Worm (Caenorhabditis elegans): Measurements from ENCODE around the gene F28B4.1.

The F28B4.1 gene

ce11 chrX:3176728-3177127 is 28.1 kb upstream of the F28B4.1 start:
- TF ChIP-seq aly-1 (tag; optimal IDR thresholded peaks at IDR 0.05) (no peak), scrt-1 (GFP tag; IDR thresholded peaks at IDR 0.05) (no peak), tra-4 (tag; optimal IDR thresholded peaks at IDR 0.05) (no peak), B0310.2 (tag; optimal IDR thresholded peaks at IDR 0.05) (no peak), ceh-36 (tag; optimal IDR thresholded peaks at IDR 0.05) (no peak), flt-1 (GFP tag; IDR thresholded peaks at IDR 0.05) (no peak), hnd-1 (tag; optimal IDR thresholded peaks at IDR 0.05) (no peak), hmg-4 (GFP tag; optimal IDR thresholded peaks at IDR 0.05) (no peak), F13C5.2 (tag; optimal IDR thresholded peaks at IDR 0.05) (no peak), ceh-13 (GFP tag; optimal IDR thresholded peaks at IDR 0.05) (no peak), pes-1 (GFP tag; IDR thresholded peaks at IDR 0.05) (no peak), tbx-11 (GFP tag; IDR thresholded peaks at IDR 0.05) (no peak), tbx-37 (GFP tag; conservative IDR thresholded peaks at IDR 0.05) (no peak)

- TF ChIP-seq flt-1 (GFP tag; IDR thresholded peaks at IDR 0.05): no peak
- TF ChIP-seq tbx-11 (GFP tag; IDR thresholded peaks at IDR 0.05): no peak
- TF ChIP-seq hnd-1 (tag; optimal IDR thresholded peaks at IDR 0.05): no peak
- no peak for TF ChIP-seq sea-1 (GFP tag; conservative IDR thresholded peaks at IDR 0.05)
- no peak for TF ChIP-seq F13C5.2 (tag; optimal IDR thresholded peaks at IDR 0.05)
- no peak for TF ChIP-seq ceh-36 (tag; optimal IDR thresholded peaks at IDR 0.05)
- no peak for TF ChIP-seq tra-4 (tag; optimal IDR thresholded peaks at IDR 0.05)
- TF ChIP-seq pes-1 (GFP tag; IDR thresholded peaks at IDR 0.05): no peak
- TF ChIP-seq ama-1 (optimal IDR thresholded peaks at IDR 0.05): no peak
- TF ChIP-seq aly-1 (tag; optimal IDR thresholded peaks at IDR 0.05): no peak
- no peak for TF ChIP-seq ets-7 (tag; optimal IDR thresholded peaks at IDR 0.05)
- TF ChIP-seq hmg-4 (GFP tag; optimal IDR thresholded peaks at IDR 0.05): no peak
- TF ChIP-seq tbx-37 (GFP tag; conservative IDR thresholded peaks at IDR 0.05): no peak
- TF ChIP-seq scrt-1 (GFP tag; IDR thresholded peaks at IDR 0.05): no peak
- TF ChIP-seq B0310.2 (tag; optimal IDR thresholded peaks at IDR 0.05): no peak
- no peak for TF ChIP-seq ceh-13 (GFP tag; optimal IDR thresholded peaks at IDR 0.05)
- no peak for TF ChIP-seq hmbx-1 (tag; optimal IDR thresholded peaks at IDR 0.05)
Measured at ce11 chrX:3178501-3178900, 26.4 kb upstream of the F28B4.1 start, which contains the start of gene klp-4. Gene klp-4, minus strand, starts transcription at chrX:3178701.

ce11 chrX:3181376-3181775 is 23.5 kb upstream of the F28B4.1 start:
- TF ChIP-seq tra-4 (tag; optimal IDR thresholded peaks at IDR 0.05): no peak
- TF ChIP-seq scrt-1 (GFP tag; IDR thresholded peaks at IDR 0.05): no peak
- no peak for TF ChIP-seq flt-1 (GFP tag; IDR thresholded peaks at IDR 0.05)
- no peak for TF ChIP-seq hmbx-1 (tag; optimal IDR thresholded peaks at IDR 0.05)
- TF ChIP-seq F13C5.2 (tag; optimal IDR thresholded peaks at IDR 0.05): no peak

- TF ChIP-seq F13C5.2 (tag; optimal IDR thresholded peaks at IDR 0.05) (no peak), aly-1 (tag; optimal IDR thresholded peaks at IDR 0.05) (no peak), sea-1 (GFP tag; conservative IDR thresholded peaks at IDR 0.05) (no peak), hnd-1 (tag; optimal IDR thresholded peaks at IDR 0.05) (no peak), tra-4 (tag; optimal IDR thresholded peaks at IDR 0.05) (no peak), hmg-4 (GFP tag; optimal IDR thresholded peaks at IDR 0.05) (no peak), ceh-13 (GFP tag; optimal IDR thresholded peaks at IDR 0.05) (no peak), tbx-37 (GFP tag; conservative IDR thresholded peaks at IDR 0.05) (no peak), scrt-1 (GFP tag; IDR thresholded peaks at IDR 0.05) (no peak), flt-1 (GFP tag; IDR thresholded peaks at IDR 0.05) (no peak), pes-1 (GFP tag; IDR thresholded peaks at IDR 0.05) (no peak), B0310.2 (tag; optimal IDR thresholded peaks at IDR 0.05) (no peak), hmbx-1 (tag; optimal IDR thresholded peaks at IDR 0.05) (no peak), ets-7 (tag; optimal IDR thresholded peaks at IDR 0.05) (no peak), ceh-36 (tag; optimal IDR thresholded peaks at IDR 0.05) (no peak), ama-1 (optimal IDR thresholded peaks at IDR 0.05) (no peak), tbx-11 (GFP tag; IDR thresholded peaks at IDR 0.05) (no peak)
Measured at ce11 chrX:3181870-3182269, 23.0 kb upstream of the F28B4.1 start.

- TF ChIP-seq F13C5.2 (tag; optimal IDR thresholded peaks at IDR 0.05): no peak
- TF ChIP-seq hnd-1 (tag; optimal IDR thresholded peaks at IDR 0.05): no peak
- no peak for TF ChIP-seq ama-1 (optimal IDR thresholded peaks at IDR 0.05)
Measured at ce11 chrX:3184649-3185048, 20.2 kb upstream of the F28B4.1 start.

- TF ChIP-seq aly-1 (tag; optimal IDR thresholded peaks at IDR 0.05): no peak
- TF ChIP-seq ceh-13 (GFP tag; optimal IDR thresholded peaks at IDR 0.05): no peak
- no peak for TF ChIP-seq scrt-1 (GFP tag; IDR thresholded peaks at IDR 0.05)
- no peak for TF ChIP-seq hmbx-1 (tag; optimal IDR thresholded peaks at IDR 0.05)
- TF ChIP-seq ets-7 (tag; optimal IDR thresholded peaks at IDR 0.05): no peak
- TF ChIP-seq F13C5.2 (tag; optimal IDR thresholded peaks at IDR 0.05): no peak
- no peak for TF ChIP-seq ceh-36 (tag; optimal IDR thresholded peaks at IDR 0.05)
- no peak for TF ChIP-seq sea-1 (GFP tag; conservative IDR thresholded peaks at IDR 0.05)
- no peak for TF ChIP-seq tra-4 (tag; optimal IDR thresholded peaks at IDR 0.05)
- TF ChIP-seq tbx-37 (GFP tag; conservative IDR thresholded peaks at IDR 0.05): no peak
- TF ChIP-seq hnd-1 (tag; optimal IDR thresholded peaks at IDR 0.05): no peak
- TF ChIP-seq flt-1 (GFP tag; IDR thresholded peaks at IDR 0.05): no peak
- no peak for TF ChIP-seq hmg-4 (GFP tag; optimal IDR thresholded peaks at IDR 0.05)
- TF ChIP-seq pes-1 (GFP tag; IDR thresholded peaks at IDR 0.05): no peak
- no peak for TF ChIP-seq B0310.2 (tag; optimal IDR thresholded peaks at IDR 0.05)
- TF ChIP-seq ama-1 (optimal IDR thresholded peaks at IDR 0.05): no peak
- TF ChIP-seq tbx-11 (GFP tag; IDR thresholded peaks at IDR 0.05): no peak
Measured at ce11 chrX:3190193-3190592, 14.7 kb upstream of the F28B4.1 start.

ce11 chrX:3191353-3192065 is 13.4 kb upstream of the F28B4.1 start:
- TF ChIP-seq pes-1 (GFP tag; IDR thresholded peaks at IDR 0.05) (no peak), tra-4 (tag; optimal IDR thresholded peaks at IDR 0.05) (no peak), ets-7 (tag; optimal IDR thresholded peaks at IDR 0.05) (no peak), ceh-13 (GFP tag; optimal IDR thresholded peaks at IDR 0.05) (no peak)
